Fruit fly (Drosophila melanogaster) whole organism, wandering third instar larva: ENCODE measurements around the gene bor.

Source experiments
- Abd-B ChIP-seq: fragments of >200 bp; optimal IDR thresholded peaks from 2 replicates; lab custom pipeline; 2017; ENCODE audit warnings: missing biosample characterization, missing genetic modification characterization
- CG32264 ChIP-seq: fragments of 200-800 bp; sonication (Bioruptor generic); optimal IDR thresholded peaks from 2 replicates; lab custom pipeline; 2016; ENCODE audit warnings: missing biosample characterization, missing genetic modification characterization
- CG9705 ChIP-seq: fragments of 200-800 bp; sonication (Bioruptor generic); optimal IDR thresholded peaks from 2 replicates; lab custom pipeline; 2018; ENCODE audit warnings: missing biosample characterization, mild to moderate bottlenecking, missing genetic modification characterization
- CrebA ChIP-seq: fragments of 200-800 bp; sonication (Bioruptor generic); optimal IDR thresholded peaks from 2 replicates; lab custom pipeline; 2016; ENCODE audit warnings: missing biosample characterization, mild to moderate bottlenecking, missing genetic modification characterization, borderline replicate concordance
- Dfd ChIP-seq: fragments of >200 bp; optimal IDR thresholded peaks from 2 replicates; lab custom pipeline; 2017; ENCODE audit warnings: missing biosample characterization, missing genetic modification characterization
- Dif ChIP-seq: fragments of 200-275, 200-300 bp; sonication (Bioruptor generic); optimal IDR thresholded peaks from 2 replicates; lab custom pipeline; 2018; ENCODE audit warnings: missing biosample characterization, missing genetic modification characterization; ENCODE audit not compliant: partially characterized antibody
- GATAd ChIP-seq: sonication (Bioruptor generic); optimal IDR thresholded peaks from 2 replicates; lab custom pipeline; 2016; ENCODE audit warnings: missing biosample characterization, missing genetic modification characterization
- Hr78 ChIP-seq: fragments of >200 bp; optimal IDR thresholded peaks from 2 replicates; lab custom pipeline; 2017; ENCODE audit warnings: missing biosample characterization, missing genetic modification characterization
- Jra ChIP-seq: sonication (Bioruptor generic); optimal IDR thresholded peaks from 2 replicates; lab custom pipeline; 2016; ENCODE audit warnings: missing biosample characterization, missing genetic modification characterization
- Mio ChIP-seq: sonication (Bioruptor generic); optimal IDR thresholded peaks from 2 replicates; lab custom pipeline; 2016; ENCODE audit warnings: missing biosample characterization, missing genetic modification characterization
- Myc ChIP-seq: fragments of >200 bp; optimal IDR thresholded peaks from 2 replicates; lab custom pipeline; 2017
- N ChIP-seq: fragments of >200 bp; optimal IDR thresholded peaks from 2 replicates; lab custom pipeline; 2018; ENCODE audit warnings: missing biosample characterization, missing external identifiers, missing genetic modification characterization
- OdsH ChIP-seq: fragments of 200-800 bp; sonication (Bioruptor generic); optimal IDR thresholded peaks from 2 replicates; lab custom pipeline; 2016; ENCODE audit warnings: missing biosample characterization, mild to moderate bottlenecking, missing genetic modification characterization
- Rel ChIP-seq, 2 experiments: fragments of 200-800 bp; sonication (Bioruptor generic) in 1 of 2; optimal IDR thresholded peaks; 2 replicates in 1 of 2; 3 replicates in 1 of 2; lab custom pipeline; 2016 to 2019; ENCODE audit warnings: mild to moderate bottlenecking in 2 of 2, missing biosample characterization in 2 of 2, missing genetic modification characterization in 2 of 2, moderate library complexity in 1 of 2
- Sp1 ChIP-seq: fragments of 200-800 bp; sonication (Bioruptor generic); optimal IDR thresholded peaks from 3 replicates; lab custom pipeline; 2019; ENCODE audit warnings: missing biosample characterization, mild to moderate bottlenecking, missing genetic modification characterization, moderate library complexity
- br ChIP-seq: fragments of 200-800 bp; sonication (Bioruptor generic); optimal IDR thresholded peaks from 2 replicates; lab custom pipeline; 2016; ENCODE audit warnings: missing biosample characterization, missing genetic modification characterization
- dmrt93B ChIP-seq: fragments of 200-800 bp; sonication (Bioruptor generic); optimal IDR thresholded peaks from 2 replicates; lab custom pipeline; 2018; ENCODE audit warnings: missing biosample characterization, mild to moderate bottlenecking, missing genetic modification characterization
- dsf ChIP-seq: sonication (Bioruptor generic); optimal IDR thresholded peaks from 2 replicates; lab custom pipeline; 2016; ENCODE audit warnings: missing biosample characterization, missing genetic modification characterization, borderline replicate concordance
- ey ChIP-seq: fragments of 200-800 bp; sonication (Bioruptor generic); optimal IDR thresholded peaks from 2 replicates; lab custom pipeline; 2016; ENCODE audit warnings: missing biosample characterization, missing genetic modification characterization
- foxo ChIP-seq, 2 experiments: fragments of 200-800 bp; sonication (Bioruptor generic); optimal IDR thresholded peaks; 2 replicates in 1 of 2; 3 replicates in 1 of 2; lab custom pipeline; 2016 to 2017; ENCODE audit warnings: missing biosample characterization in 2 of 2, missing genetic modification characterization in 2 of 2
- fru ChIP-seq: fragments of 200-800 bp; sonication (Bioruptor generic); optimal IDR thresholded peaks from 3 replicates; lab custom pipeline; 2016; ENCODE audit warnings: missing biosample characterization, mild to moderate bottlenecking, missing genetic modification characterization
- h ChIP-seq: fragments of 200-800 bp; sonication (Bioruptor generic); optimal IDR thresholded peaks from 3 replicates; lab custom pipeline; 2016; ENCODE audit warnings: missing biosample characterization, mild to moderate bottlenecking, missing genetic modification characterization
- jim ChIP-seq: fragments of 175-275, 200-325 bp; sonication (Bioruptor generic); optimal IDR thresholded peaks from 2 replicates; lab custom pipeline; 2016; ENCODE audit warnings: missing biosample characterization, mild to moderate bottlenecking, missing genetic modification characterization
- lola ChIP-seq: fragments of >200 bp; optimal IDR thresholded peaks from 2 replicates; lab custom pipeline; 2017; ENCODE audit warnings: missing biosample characterization, missing genetic modification characterization
- psq ChIP-seq: fragments of 200-800 bp; sonication (Bioruptor generic); optimal IDR thresholded peaks from 3 replicates; lab custom pipeline; 2017; ENCODE audit warnings: missing biosample characterization, mild to moderate bottlenecking, missing genetic modification characterization, moderate library complexity
- rgr ChIP-seq: fragments of 200-800 bp; sonication (Bioruptor generic); optimal IDR thresholded peaks from 3 replicates; lab custom pipeline; 2016; ENCODE audit warnings: missing biosample characterization, mild to moderate bottlenecking, missing genetic modification characterization
- sage ChIP-seq: fragments of 200-800 bp; sonication (Bioruptor generic); optimal IDR thresholded peaks from 2 replicates; lab custom pipeline; 2016; ENCODE audit warnings: missing biosample characterization, mild to moderate bottlenecking, missing genetic modification characterization
- sv ChIP-seq: fragments of 200-800 bp; sonication (Bioruptor generic); optimal IDR thresholded peaks from 3 replicates; lab custom pipeline; 2016; ENCODE audit warnings: missing biosample characterization, missing genetic modification characterization
- tai ChIP-seq: sonication (Bioruptor generic); optimal IDR thresholded peaks from 2 replicates; lab custom pipeline; 2016; ENCODE audit warnings: missing biosample characterization, missing genetic modification characterization
- woc ChIP-seq: sonication (Bioruptor generic); optimal IDR thresholded peaks from 2 replicates; lab custom pipeline; 2016; ENCODE audit warnings: missing biosample characterization, mild to moderate bottlenecking, missing genetic modification characterization

Gene bor

DNA sequence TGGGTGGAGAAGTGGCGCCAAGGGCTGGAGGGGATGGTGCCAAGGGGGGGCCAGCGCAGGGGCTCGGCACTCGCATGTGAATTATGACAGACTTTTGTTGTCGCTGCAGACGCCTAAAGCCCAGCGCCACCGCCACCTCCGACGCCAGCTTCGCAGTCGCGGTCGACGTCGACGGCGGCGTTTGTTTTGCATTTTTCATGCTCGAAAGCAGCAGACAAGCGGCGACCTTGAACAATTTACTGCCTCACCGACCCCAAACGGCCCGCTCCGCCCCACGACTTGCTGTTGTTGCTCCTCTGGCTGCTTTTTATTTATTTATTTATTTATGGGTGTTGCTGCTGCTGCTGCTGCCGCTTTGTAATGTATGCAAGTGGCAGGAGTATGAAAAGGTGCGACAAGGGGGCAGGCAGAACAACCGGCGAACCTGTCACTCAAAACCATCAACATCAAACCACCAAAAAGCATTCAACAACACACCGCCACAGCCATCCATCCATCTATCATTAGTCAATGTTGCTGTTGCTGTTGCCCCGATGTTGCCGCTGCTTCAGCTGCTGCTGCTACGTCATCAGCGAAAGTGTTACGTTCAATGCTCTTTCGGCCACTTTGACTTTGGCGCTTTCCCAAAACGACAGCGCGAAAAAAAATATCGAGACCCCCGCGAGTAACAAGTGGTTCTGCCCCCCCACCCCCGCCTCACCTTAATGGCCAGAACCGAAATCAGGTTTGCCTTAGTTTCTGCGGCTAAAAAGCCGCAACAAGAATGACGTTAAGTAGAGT, 45.5 kb downstream of the bor start:
- TF ChIP-seq CG32264 (no peak), Rel (GFP tag; optimal IDR thresholded peaks at IDR 0.05; lab: Kevin White, UChicago) (no peak), Rel (tag; optimal IDR thresholded peaks at IDR 0.05; lab: Kevin White, UChicago) (no peak), h (GFP tag; lab: Kevin White, UChicago) (no peak), N (GFP tag; lab: Kevin White, UChicago) (no peak), rgr (GFP tag; lab: Kevin White, UChicago) (no peak), Dfd (GFP tag; lab: Kevin White, UChicago) (peak; percentile 15)

DNA sequence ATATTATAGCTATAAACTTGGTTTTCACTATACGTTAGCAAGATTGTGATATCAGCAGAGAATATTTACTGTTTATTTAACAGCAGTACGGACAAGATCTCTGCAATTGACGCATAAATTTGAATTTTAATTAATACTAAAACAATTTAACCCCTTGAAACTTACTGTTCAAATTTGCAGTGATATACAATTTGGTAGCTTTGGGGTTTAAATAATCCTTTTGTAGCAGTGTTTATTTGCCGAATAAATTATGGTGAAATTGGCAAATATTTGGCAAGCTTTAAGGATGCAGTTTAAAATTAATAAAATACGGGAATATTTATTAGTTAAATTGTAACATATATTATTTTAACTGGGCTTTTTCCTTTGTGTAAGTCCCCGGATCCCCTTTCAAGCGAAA, 46.5 kb downstream of the bor start:
- no peak for TF ChIP-seq CG9705 (GFP tag; lab: Kevin White, UChicago)
- TF ChIP-seq CG32264 = no peak
- TF ChIP-seq ey (GFP tag; lab: Kevin White, UChicago) = no peak
- no peak for TF ChIP-seq OdsH (GFP tag; lab: Kevin White, UChicago)
- TF ChIP-seq fru (GFP tag; lab: Kevin White, UChicago) = no peak
- TF ChIP-seq rgr (GFP tag; lab: Kevin White, UChicago) = no peak
- TF ChIP-seq Dif (GFP tag; lab: Kevin White, UChicago) = no peak
- TF ChIP-seq Abd-B (GFP tag; lab: Kevin White, UChicago) = no peak
- TF ChIP-seq dmrt93B (GFP tag; lab: Kevin White, UChicago) = no peak
- no peak for TF ChIP-seq sv (GFP tag; lab: Kevin White, UChicago)
- TF ChIP-seq Mio (GFP tag; lab: Kevin White, UChicago) = no peak
- TF ChIP-seq tai (GFP tag; lab: Kevin White, UChicago) = no peak
- TF ChIP-seq Jra (GFP tag; lab: Kevin White, UChicago) = no peak
- TF ChIP-seq h (GFP tag; lab: Kevin White, UChicago) = no peak
- no peak for TF ChIP-seq jim (GFP tag; lab: Kevin White, UChicago)
- TF ChIP-seq GATAd (GFP tag; lab: Kevin White, UChicago) = no peak
- TF ChIP-seq woc (GFP tag; lab: Kevin White, UChicago) = no peak
- TF ChIP-seq sage (GFP tag; lab: Kevin White, UChicago) = no peak

DNA sequence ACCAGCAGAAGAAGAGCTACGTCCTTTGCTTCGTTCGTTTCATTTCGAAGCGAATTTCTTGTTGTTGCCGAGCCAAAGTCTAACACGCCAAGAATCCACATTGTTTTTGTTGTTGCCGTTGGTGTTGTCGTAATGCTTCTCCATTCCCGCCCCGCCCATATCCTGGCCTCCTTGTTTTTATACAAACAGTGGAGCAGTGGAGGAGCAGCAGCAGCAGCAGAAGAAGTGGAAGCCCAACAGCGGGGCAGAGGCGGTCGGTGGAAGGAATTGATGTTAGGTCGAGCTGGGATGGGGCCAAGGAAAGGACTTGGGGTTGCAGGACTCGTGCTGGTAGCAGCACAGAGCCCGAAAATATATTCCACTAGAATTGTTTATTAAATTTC, 48.6 kb downstream of the bor start:
- TF ChIP-seq lola (GFP tag; lab: Kevin White, UChicago) = no peak
- peak; percentile 10 for TF ChIP-seq Dfd (GFP tag; lab: Kevin White, UChicago)
- no peak for TF ChIP-seq CG32264
- no peak for TF ChIP-seq Mio (GFP tag; lab: Kevin White, UChicago)
- no peak for TF ChIP-seq Rel (GFP tag; optimal IDR thresholded peaks at IDR 0.05; lab: Kevin White, UChicago)
- no peak for TF ChIP-seq Rel (tag; optimal IDR thresholded peaks at IDR 0.05; lab: Kevin White, UChicago)
- TF ChIP-seq dsf (GFP tag; lab: Kevin White, UChicago) = no peak

DNA sequence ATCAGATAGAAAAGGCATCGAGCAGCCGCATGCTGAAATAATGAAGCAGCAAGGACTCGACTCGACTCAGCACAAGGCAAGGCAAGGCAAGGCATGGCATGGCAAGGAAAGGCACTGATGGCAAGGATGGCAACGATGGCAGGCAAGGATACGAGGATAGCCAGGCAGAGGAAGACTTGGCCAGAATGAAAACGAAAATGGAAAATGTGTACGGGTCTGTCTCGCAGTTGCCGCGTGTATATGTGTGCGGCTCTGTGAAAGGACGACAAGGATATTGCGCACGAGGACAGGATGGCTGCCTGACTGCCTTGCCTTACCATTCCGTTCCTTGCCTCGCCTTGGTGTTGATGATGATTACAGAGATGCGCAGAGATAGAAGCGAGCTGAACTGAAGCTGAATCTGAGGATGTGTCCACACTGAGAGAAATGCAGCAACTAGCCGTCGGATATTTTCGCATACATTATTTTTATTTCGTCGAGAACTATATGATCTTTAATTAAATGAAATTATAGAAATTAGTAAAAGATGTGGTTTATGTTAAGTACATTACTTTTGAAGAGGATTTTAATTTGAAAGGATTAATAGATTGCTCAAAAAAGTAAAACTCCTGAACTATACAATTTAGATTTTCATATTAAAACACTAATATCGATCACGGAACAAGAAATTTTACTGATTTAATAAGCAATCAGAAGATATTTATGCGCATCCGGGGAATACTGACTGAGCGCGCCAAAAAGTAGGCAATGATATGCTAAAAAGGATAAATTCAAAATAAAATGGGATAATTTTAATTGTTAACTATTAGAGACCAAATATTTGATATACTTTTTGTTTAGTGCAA, 49.2 kb downstream of the bor start:
- TF ChIP-seq Sp1 (GFP tag; lab: Kevin White, UChicago) = peak; percentile 6
- TF ChIP-seq Dfd (GFP tag; lab: Kevin White, UChicago) = no peak
- TF ChIP-seq Myc = no peak
- TF ChIP-seq Dif (GFP tag; lab: Kevin White, UChicago) = no peak
- no peak for TF ChIP-seq Abd-B (GFP tag; lab: Kevin White, UChicago)

DNA sequence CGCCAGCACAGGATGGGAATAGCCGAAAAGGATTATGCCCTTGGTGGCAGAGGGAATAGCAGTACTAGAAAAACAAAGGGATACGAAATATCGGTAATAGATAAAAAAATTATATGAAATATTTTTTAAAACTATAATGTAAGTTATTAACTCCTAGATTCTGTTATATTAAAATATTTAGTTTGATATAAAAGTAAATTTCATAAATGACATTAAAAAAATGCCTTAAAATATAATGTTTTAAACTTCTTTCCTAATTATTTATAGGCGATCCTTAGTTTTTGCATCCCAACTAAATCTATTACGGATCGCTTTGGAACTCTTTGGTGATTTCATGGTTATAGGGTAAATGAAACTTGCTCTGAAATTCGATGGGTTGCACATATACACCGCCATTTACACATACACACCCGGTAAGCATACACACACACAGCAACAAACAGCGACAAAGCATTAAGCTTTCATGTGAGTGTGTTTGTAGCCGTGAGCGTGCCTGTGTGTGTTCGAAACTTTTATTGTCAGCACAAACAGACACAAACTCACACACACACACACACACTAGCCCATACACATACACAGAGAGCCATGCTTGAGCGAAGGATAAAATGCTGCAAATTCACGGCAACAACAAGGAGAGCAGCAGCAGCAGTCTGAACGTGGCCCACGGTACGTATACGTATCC, 50.0 kb downstream of the bor start:
- TF ChIP-seq psq (peak; percentile 11), br (GFP tag; lab: Kevin White, UChicago) (no peak), foxo (GFP tag; optimal IDR thresholded peaks at IDR 0.05; lab: Kevin White, UChicago) (peak in 1 of 2 experiments; percentile 23), tai (GFP tag; lab: Kevin White, UChicago) (no peak), Sp1 (GFP tag; lab: Kevin White, UChicago) (no peak), CrebA (GFP tag; lab: Kevin White, UChicago) (no peak), sv (GFP tag; lab: Kevin White, UChicago) (no peak), Hr78 (no peak)
